Fruit fly (Drosophila melanogaster) whole organism, wandering third instar larva: ENCODE results near the gene RpS25.

Source experiments
- CrebA ChIP-seq: fragments of 200-800 bp; sonication (Bioruptor generic); optimal IDR thresholded peaks from 2 replicates; lab custom pipeline; 2016; ENCODE audit warnings: missing biosample characterization, mild to moderate bottlenecking, missing genetic modification characterization, borderline replicate concordance
- Dif ChIP-seq: fragments of 200-275, 200-300 bp; sonication (Bioruptor generic); optimal IDR thresholded peaks from 2 replicates; lab custom pipeline; 2018; ENCODE audit warnings: missing biosample characterization, missing genetic modification characterization; ENCODE audit not compliant: partially characterized antibody
- GATAd ChIP-seq: sonication (Bioruptor generic); optimal IDR thresholded peaks from 2 replicates; lab custom pipeline; 2016; ENCODE audit warnings: missing biosample characterization, missing genetic modification characterization
- Hnf4 ChIP-seq: fragments of 200-800 bp; sonication (Bioruptor generic); optimal IDR thresholded peaks from 2 replicates; lab custom pipeline; 2016; ENCODE audit warnings: missing biosample characterization, mild to moderate bottlenecking, missing genetic modification characterization
- Hr78 ChIP-seq: fragments of >200 bp; optimal IDR thresholded peaks from 2 replicates; lab custom pipeline; 2017; ENCODE audit warnings: missing biosample characterization, missing genetic modification characterization
- Mio ChIP-seq: sonication (Bioruptor generic); optimal IDR thresholded peaks from 2 replicates; lab custom pipeline; 2016; ENCODE audit warnings: missing biosample characterization, missing genetic modification characterization
- Sp1 ChIP-seq: fragments of 200-800 bp; sonication (Bioruptor generic); optimal IDR thresholded peaks from 3 replicates; lab custom pipeline; 2019; ENCODE audit warnings: missing biosample characterization, mild to moderate bottlenecking, missing genetic modification characterization, moderate library complexity
- h ChIP-seq: fragments of 200-800 bp; sonication (Bioruptor generic); optimal IDR thresholded peaks from 3 replicates; lab custom pipeline; 2016; ENCODE audit warnings: missing biosample characterization, mild to moderate bottlenecking, missing genetic modification characterization
- pan ChIP-seq: fragments of >200 bp; optimal IDR thresholded peaks from 2 replicates; lab custom pipeline; 2017
- psq ChIP-seq: fragments of 200-800 bp; sonication (Bioruptor generic); optimal IDR thresholded peaks from 3 replicates; lab custom pipeline; 2017; ENCODE audit warnings: missing biosample characterization, mild to moderate bottlenecking, missing genetic modification characterization, moderate library complexity
- rgr ChIP-seq: fragments of 200-800 bp; sonication (Bioruptor generic); optimal IDR thresholded peaks from 3 replicates; lab custom pipeline; 2016; ENCODE audit warnings: missing biosample characterization, mild to moderate bottlenecking, missing genetic modification characterization
- sage ChIP-seq: fragments of 200-800 bp; sonication (Bioruptor generic); optimal IDR thresholded peaks from 2 replicates; lab custom pipeline; 2016; ENCODE audit warnings: missing biosample characterization, mild to moderate bottlenecking, missing genetic modification characterization
- tai ChIP-seq: sonication (Bioruptor generic); optimal IDR thresholded peaks from 2 replicates; lab custom pipeline; 2016; ENCODE audit warnings: missing biosample characterization, missing genetic modification characterization

- TF ChIP-seq pan (lab: Kevin White, UChicago): no peak
- TF ChIP-seq Dif (GFP tag; lab: Kevin White, UChicago): no peak
- TF ChIP-seq rgr (GFP tag; lab: Kevin White, UChicago): no peak
- TF ChIP-seq tai (GFP tag; lab: Kevin White, UChicago): no peak
- no peak for TF ChIP-seq Mio
- no peak for TF ChIP-seq sage (GFP tag; lab: Kevin White, UChicago)
- no peak for TF ChIP-seq h
- no peak for TF ChIP-seq Sp1 (GFP tag; lab: Kevin White, UChicago)
- TF ChIP-seq psq (GFP tag; lab: Kevin White, UChicago): no peak
- no peak for TF ChIP-seq Hnf4
- TF ChIP-seq CrebA (GFP tag; lab: Kevin White, UChicago): no peak
- TF ChIP-seq Hr78 (GFP tag; lab: Kevin White, UChicago): no peak
- TF ChIP-seq GATAd (GFP tag; lab: Kevin White, UChicago): no peak
Observed at dm6 chr3R:11260966-11261530, 45.0 kb upstream of the RpS25 start.
